Worm (Caenorhabditis elegans): ENCODE measurements around the gene Y38H8A.1.

Gene Y38H8A.1

ce11 chrIV:13521785-13522184 lies 39.2 kb downstream of the Y38H8A.1 start, which contains the start of gene dcap-2:
Gene dcap-2, minus strand, starts transcription at chrIV:13521870.
- TF ChIP-seq F33H1.4 (GFP tag; IDR thresholded peaks at IDR 0.05): no peak
- TF ChIP-seq xnd-1 (tag; optimal IDR thresholded peaks at IDR 0.05): no peak
- TF ChIP-seq ekl-4 (GFP tag; IDR thresholded peaks at IDR 0.05): no peak
- TF ChIP-seq rcor-1 (GFP tag; IDR thresholded peaks at IDR 0.05): no peak
- TF ChIP-seq C06A6.2 (GFP tag; conservative IDR thresholded peaks at IDR 0.05): no peak
- no peak for TF ChIP-seq snpc-4 (GFP tag; optimal IDR thresholded peaks at IDR 0.05)
- TF ChIP-seq snpc-4 (tag; optimal IDR thresholded peaks at IDR 0.05): peak in 1 of 4 experiments; percentile 15

ce11 chrIV:13525223-13525622 lies 42.7 kb downstream of the Y38H8A.1 start:
- no peak for TF ChIP-seq madf-10 (tag; optimal IDR thresholded peaks at IDR 0.05)
